Fruit fly (Drosophila melanogaster) Kc167 (cell line): ENCODE measurements around the gene Sap30.

Experiments used
- insv ChIP-seq: fragments of >200 bp; optimal IDR thresholded peaks from 3 replicates; lab custom pipeline; 2018; ENCODE audit warnings: missing external identifiers
- psq ChIP-seq: fragments of >200 bp; optimal IDR thresholded peaks from 2 replicates; lab custom pipeline; 2017; ENCODE audit warnings: missing external identifiers
- ttk ChIP-seq: sonication (Bioruptor generic); optimal IDR thresholded peaks from 2 replicates; lab custom pipeline; 2017; ENCODE audit warnings: missing external identifiers

DNA sequence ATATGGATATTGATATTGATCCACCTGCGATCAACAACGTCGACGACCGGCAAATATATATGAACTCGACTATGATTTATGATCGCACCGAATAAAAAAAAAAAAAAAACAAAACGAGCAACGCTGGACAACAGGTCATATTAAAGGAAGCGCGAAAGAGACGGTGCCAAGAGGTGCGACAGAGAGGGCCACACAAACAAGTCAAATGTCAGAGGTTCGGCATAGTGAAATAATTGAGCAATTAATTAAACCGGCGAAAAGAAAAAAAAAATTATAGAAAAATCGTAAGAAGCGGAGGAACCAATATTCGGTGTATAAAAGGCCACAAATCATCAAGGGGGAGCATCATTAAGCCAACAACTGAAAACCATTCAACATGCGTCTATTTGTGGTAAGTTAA lies 44.5 kb upstream of the Sap30 start, which contains the start of gene Twdlalpha:
- TF ChIP-seq ttk, result no peak
- no peak for TF ChIP-seq insv (lab: Kevin White, UChicago)
- no peak for TF ChIP-seq psq (lab: Kevin White, UChicago)
